Fruit fly (Drosophila melanogaster) whole organism, embryonic: Measurements from ENCODE around the gene CG7924.
A peak's percentile ranks its signal among the peaks of the same experiment; 100 is the strongest.

ENCODE experiments used
- CG12942 ChIP-seq: fragments of 200-800 bp; sonication (Bioruptor generic); optimal IDR thresholded peaks from 3 replicates; lab custom pipeline; 2016; ENCODE audit warnings: missing biosample characterization, missing genetic modification characterization
- CG1529 ChIP-seq: fragments of 200-800 bp; sonication (Bioruptor generic); optimal IDR thresholded peaks from 3 replicates; lab custom pipeline; 2018; ENCODE audit warnings: missing biosample characterization, missing genetic modification characterization
- CG15601 ChIP-seq: fragments of 200-800 bp; sonication (Bioruptor generic); optimal IDR thresholded peaks from 3 replicates; lab custom pipeline; 2019; ENCODE audit warnings: missing biosample characterization, mild to moderate bottlenecking, missing genetic modification characterization, moderate library complexity
- CG30431 ChIP-seq: fragments of 200-800 bp; sonication (Bioruptor generic); optimal IDR thresholded peaks from 2 replicates; lab custom pipeline; 2017; ENCODE audit warnings: missing biosample characterization, missing genetic modification characterization
- HmgZ ChIP-seq: fragments of 200-800 bp; sonication (Bioruptor generic); optimal IDR thresholded peaks from 2 replicates; lab custom pipeline; 2018; ENCODE audit warnings: missing biosample characterization, mild to moderate bottlenecking, missing genetic modification characterization
- Myb ChIP-seq: fragments of 200-800 bp; sonication (Bioruptor generic); optimal IDR thresholded peaks from 2 replicates; lab custom pipeline; 2016; ENCODE audit warnings: missing biosample characterization, missing genetic modification characterization
- Usf ChIP-seq: fragments of 200-800 bp; sonication (Bioruptor generic); optimal IDR thresholded peaks from 2 replicates; lab custom pipeline; 2017; ENCODE audit warnings: missing genotype, missing biosample characterization, missing genetic modification characterization
- ap ChIP-seq: fragments of 200-800 bp; sonication (Bioruptor generic); IDR thresholded peaks from 2 replicates; pipeline ENCODE4 v1.3.6; 2022; ENCODE audit warnings: missing biosample characterization, missing genetic modification characterization
- ewg ChIP-seq: fragments of 200-800 bp; sonication (Bioruptor generic); optimal IDR thresholded peaks from 3 replicates; lab custom pipeline; 2017; ENCODE audit warnings: mild to moderate bottlenecking, missing biosample characterization, missing genetic modification reagents, missing genetic modification characterization

dm6 chr3L:14220611-14221497, 12.4 kb upstream of the CG7924 start:
- TF ChIP-seq CG15601 (no peak), CG12942 (no peak), Myb (no peak), HmgZ (peak; percentile 9), CG1529 (no peak), ap (GFP tag; lab: Robert Waterston, UW) (no peak), Usf (no peak), CG30431 (GFP tag; lab: Kevin White, UChicago) (no peak), ewg (GFP tag; lab: Kevin White, UChicago) (peak; percentile 78)
